Fruit fly (Drosophila melanogaster) whole organism, pupa: ENCODE measurements around the gene Usp30.

Experiments
- CG34367 ChIP-seq: fragments of 200-800 bp; sonication (Bioruptor generic); optimal IDR thresholded peaks from 2 replicates; lab custom pipeline; 2018; ENCODE audit warnings: missing biosample characterization, mild to moderate bottlenecking, missing genetic modification characterization
- CG4496 ChIP-seq: fragments of 200-800 bp; sonication (Bioruptor generic); IDR thresholded peaks from 3 replicates; pipeline ENCODE4 v1.3.6; 2022; ENCODE audit warnings: missing biosample characterization, missing genetic modification characterization
- EcR ChIP-seq: fragments of 200-800 bp; sonication (Bioruptor generic); optimal IDR thresholded peaks from 3 replicates; lab custom pipeline; 2019; ENCODE audit warnings: missing biosample characterization, missing genetic modification characterization, mild to moderate bottlenecking, moderate library complexity, missing genetic modification reagents

- TF ChIP-seq CG34367 (tag; lab: Kevin White, UChicago) (no peak), EcR (GFP tag; lab: Kevin White, UChicago) (no peak), CG4496 (GFP tag; lab: Robert Waterston, UW) (no peak)
Observed at dm6 chrX:5892512-5892911, 12.9 kb upstream of the Usp30 start.
